Worm (Caenorhabditis elegans): ENCODE data around the gene C07G1.15.

C07G1.15 gene

DNA sequence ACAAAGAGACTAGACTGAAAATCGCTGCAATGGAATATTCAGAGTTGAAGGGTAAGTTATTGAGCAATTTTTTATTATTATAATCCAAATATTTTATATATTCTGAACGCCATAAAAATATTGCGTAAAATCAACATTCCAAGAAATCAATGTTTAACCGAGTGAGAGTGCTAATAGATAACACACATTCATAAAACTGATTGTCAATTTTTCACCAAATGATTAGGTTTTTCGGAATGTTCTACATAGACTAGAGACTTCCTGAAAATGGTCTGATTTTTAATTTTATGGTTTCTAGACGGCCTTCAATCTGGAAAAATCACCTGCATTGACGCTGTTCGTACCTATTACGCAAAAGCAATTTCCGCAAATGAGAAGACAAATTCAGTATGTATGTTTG lies 17.1 kb upstream of the C07G1.15 start:
- no peak for TF ChIP-seq lsy-2 (tag; optimal IDR thresholded peaks at IDR 0.05)

- TF ChIP-seq drap-1 (GFP tag; optimal IDR thresholded peaks at IDR 0.05) (no peak), flh-1 (GFP tag; optimal IDR thresholded peaks at IDR 0.05) (no peak), sem-2 (GFP tag; optimal IDR thresholded peaks at IDR 0.05) (no peak), nhr-237 (tag; optimal IDR thresholded peaks at IDR 0.05) (no peak), nhr-2 (tag; optimal IDR thresholded peaks at IDR 0.05) (no peak), pha-4 (tag; optimal IDR thresholded peaks at IDR 0.05) (no peak), blmp-1 (tag; optimal IDR thresholded peaks at IDR 0.05) (no peak), unc-62 (GFP tag; optimal IDR thresholded peaks at IDR 0.05) (no peak), bed-3 (GFP tag; optimal IDR thresholded peaks at IDR 0.05) (no peak), unc-120 (tag; optimal IDR thresholded peaks at IDR 0.05; ENCODE audit: poor library complexity, severe bottlenecking) (no peak), M03D4.4 (tag; optimal IDR thresholded peaks at IDR 0.05) (no peak), elt-3 (tag; optimal IDR thresholded peaks at IDR 0.05) (no peak)
These were observed 16.6 kb upstream of the C07G1.15 start for ce11 chrIV:8153163-8153562.

DNA sequence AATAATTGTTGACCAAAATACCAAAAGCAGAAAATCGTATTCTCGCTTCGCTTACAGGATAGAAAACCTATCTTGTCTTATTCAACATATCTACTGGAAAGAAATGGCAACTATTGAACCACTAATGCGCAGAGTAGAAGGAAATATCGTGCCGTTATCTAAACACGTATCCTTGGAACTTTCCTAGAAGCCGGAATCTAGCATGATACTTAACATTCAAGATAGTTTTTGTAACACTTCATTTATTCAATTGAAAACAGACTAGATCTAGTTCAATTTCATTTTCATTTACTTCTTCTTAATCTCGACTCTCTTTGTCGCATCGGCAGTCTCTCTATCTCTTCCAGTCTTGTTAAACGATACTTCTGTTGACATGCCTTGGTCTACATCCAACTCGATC lies 14.8 kb upstream of the C07G1.15 start:
- TF ChIP-seq ces-1 (GFP tag; optimal IDR thresholded peaks at IDR 0.05): no peak
- no peak for TF ChIP-seq ztf-11 (tag; optimal IDR thresholded peaks at IDR 0.05)
- TF ChIP-seq nhr-76 (tag; optimal IDR thresholded peaks at IDR 0.05): no peak
- TF ChIP-seq zip-8 (tag; optimal IDR thresholded peaks at IDR 0.05): no peak
- TF ChIP-seq ham-2 (GFP tag; optimal IDR thresholded peaks at IDR 0.05): no peak
- TF ChIP-seq M03D4.4 (tag; optimal IDR thresholded peaks at IDR 0.05): no peak
- no peak for TF ChIP-seq blmp-1 (tag; optimal IDR thresholded peaks at IDR 0.05)
- no peak for TF ChIP-seq ceh-39 (tag; optimal IDR thresholded peaks at IDR 0.05)
- no peak for TF ChIP-seq lin-13 (tag; optimal IDR thresholded peaks at IDR 0.05)
- TF ChIP-seq hlh-1 (tag; optimal IDR thresholded peaks at IDR 0.05): no peak
- no peak for TF ChIP-seq unc-62 (GFP tag; optimal IDR thresholded peaks at IDR 0.05)
- TF ChIP-seq nhr-237 (tag; optimal IDR thresholded peaks at IDR 0.05): no peak
- no peak for TF ChIP-seq bed-3 (GFP tag; optimal IDR thresholded peaks at IDR 0.05)
- TF ChIP-seq tbx-8 (GFP tag; optimal IDR thresholded peaks at IDR 0.05): no peak
- TF ChIP-seq mep-1 (tag; optimal IDR thresholded peaks at IDR 0.05): no peak
- no peak for TF ChIP-seq sem-2 (GFP tag; optimal IDR thresholded peaks at IDR 0.05)
- no peak for TF ChIP-seq elt-3 (tag; optimal IDR thresholded peaks at IDR 0.05)
- no peak for TF ChIP-seq nhr-12 (tag; optimal IDR thresholded peaks at IDR 0.05)
- no peak for TF ChIP-seq pha-4 (tag; optimal IDR thresholded peaks at IDR 0.05)
- TF ChIP-seq lsy-2 (tag; optimal IDR thresholded peaks at IDR 0.05): no peak

DNA sequence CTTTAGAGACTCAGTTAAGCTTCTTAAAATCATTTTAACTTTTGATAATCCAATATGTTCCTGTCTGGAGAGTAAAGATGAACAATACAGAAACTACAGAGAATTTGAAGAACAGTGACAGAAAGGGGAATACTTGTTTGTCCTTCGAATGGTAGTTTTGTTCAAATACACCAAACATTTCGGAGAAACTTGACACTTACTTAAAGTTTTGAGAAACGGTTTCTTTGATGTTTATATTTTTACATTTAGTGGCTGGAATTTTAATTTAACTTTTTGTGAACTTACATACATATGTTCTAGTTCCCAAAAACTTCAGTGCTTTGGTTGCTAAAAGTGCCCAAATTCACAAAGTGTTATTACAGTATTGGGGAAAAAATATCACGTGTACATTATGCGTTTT lies 12.6 kb upstream of the C07G1.15 start, which contains the start of gene B0218.5:
Gene B0218.5, minus strand, starts transcription at position 101 of the 400 bp plus-strand sequence.
- TF ChIP-seq flh-1 (GFP tag; optimal IDR thresholded peaks at IDR 0.05): no peak
- TF ChIP-seq unc-62 (GFP tag; optimal IDR thresholded peaks at IDR 0.05): no peak
- TF ChIP-seq unc-39 (tag; optimal IDR thresholded peaks at IDR 0.05): no peak
- no peak for TF ChIP-seq nhr-2 (tag; optimal IDR thresholded peaks at IDR 0.05)
- TF ChIP-seq lin-32 (GFP tag; optimal IDR thresholded peaks at IDR 0.05): no peak
- no peak for TF ChIP-seq drap-1 (GFP tag; optimal IDR thresholded peaks at IDR 0.05)
- TF ChIP-seq mab-5 (tag; optimal IDR thresholded peaks at IDR 0.05): no peak

DNA sequence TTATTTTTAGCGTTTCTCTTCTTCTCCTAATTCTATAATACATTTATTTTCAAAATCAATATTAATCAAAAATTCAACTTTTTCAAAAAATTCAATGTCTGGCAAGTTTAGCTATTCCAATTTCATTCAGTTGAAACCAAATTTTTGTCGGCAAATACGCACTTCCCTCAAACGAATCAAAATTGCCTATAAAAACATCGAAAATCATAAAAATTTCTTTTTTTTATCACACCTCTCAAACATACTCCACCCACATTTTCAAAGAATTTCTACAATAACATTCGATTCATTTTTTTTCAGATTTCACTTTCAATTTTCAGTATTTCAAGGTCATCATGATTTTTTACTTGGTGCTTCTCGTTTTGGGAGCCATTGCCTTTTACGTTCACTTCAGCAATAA lies 10.7 kb upstream of the C07G1.15 start, which contains the start of gene faah-1:
Gene faah-1, plus strand, starts transcription at position 301 of the 400 bp plus-strand sequence.
- TF ChIP-seq unc-39 (tag; optimal IDR thresholded peaks at IDR 0.05) (no peak), lsy-2 (tag; optimal IDR thresholded peaks at IDR 0.05) (no peak), ham-2 (GFP tag; optimal IDR thresholded peaks at IDR 0.05) (no peak)

DNA sequence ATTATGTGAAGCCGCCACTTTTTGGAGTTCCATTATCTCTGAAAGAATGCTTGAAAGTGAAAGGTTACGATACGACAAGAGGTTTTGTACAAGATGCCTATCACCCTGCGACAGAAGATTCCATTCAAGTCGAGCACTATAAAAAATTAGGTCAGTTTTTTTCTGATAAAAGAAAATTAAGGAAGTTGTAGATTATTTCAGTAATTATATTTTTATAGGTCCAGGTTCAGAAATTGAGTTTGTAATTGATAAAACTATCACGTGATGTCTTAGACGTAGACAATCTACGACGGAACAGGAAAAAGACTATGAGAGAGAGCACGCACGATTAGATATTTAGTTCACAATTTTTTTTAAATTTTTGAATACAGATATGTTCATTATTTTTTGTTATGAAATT lies 9.8 kb upstream of the C07G1.15 start:
- TF ChIP-seq nhr-237 (tag; optimal IDR thresholded peaks at IDR 0.05): no peak

ce11 chrIV:8161774-8162173 lies 8.0 kb upstream of the C07G1.15 start:
- no peak for TF ChIP-seq ztf-11 (tag; optimal IDR thresholded peaks at IDR 0.05)
- no peak for TF ChIP-seq mep-1 (tag; optimal IDR thresholded peaks at IDR 0.05)
- no peak for TF ChIP-seq tbx-8 (GFP tag; optimal IDR thresholded peaks at IDR 0.05)
- TF ChIP-seq nhr-12 (tag; optimal IDR thresholded peaks at IDR 0.05): no peak
- TF ChIP-seq elt-1 (tag; optimal IDR thresholded peaks at IDR 0.05; ENCODE audit: borderline replicate concordance, insufficient read depth): no peak
- no peak for TF ChIP-seq unc-62 (GFP tag; optimal IDR thresholded peaks at IDR 0.05)
- TF ChIP-seq nhr-76 (tag; optimal IDR thresholded peaks at IDR 0.05): no peak
- no peak for TF ChIP-seq lsy-2 (tag; optimal IDR thresholded peaks at IDR 0.05)
- TF ChIP-seq mab-5 (tag; optimal IDR thresholded peaks at IDR 0.05): no peak
- TF ChIP-seq elt-3 (tag; optimal IDR thresholded peaks at IDR 0.05): no peak
- no peak for TF ChIP-seq drap-1 (GFP tag; optimal IDR thresholded peaks at IDR 0.05)
